Worm (Caenorhabditis elegans): ENCODE results near the gene srbc-29.

The srbc-29 gene

ce11 chrV:3490435-3490834 lies 19.8 kb upstream of the srbc-29 start, which contains the start of gene srbc-36:
srbc-36 (minus strand) TSS chrV:3490535.
- TF ChIP-seq nhr-27 (tag; optimal IDR thresholded peaks at IDR 0.05) (no peak), fkh-3 (tag; optimal IDR thresholded peaks at IDR 0.05) (no peak), ceh-100 (GFP tag; IDR thresholded peaks at IDR 0.05) (no peak), B0019.2 (GFP tag; conservative IDR thresholded peaks at IDR 0.05) (no peak), nhr-120 (GFP tag; IDR thresholded peaks at IDR 0.05) (no peak), T26A5.8 (tag; optimal IDR thresholded peaks at IDR 0.05) (no peak), C17E4.6 (GFP tag; IDR thresholded peaks at IDR 0.05) (no peak), F55B11.4 (tag; optimal IDR thresholded peaks at IDR 0.05; ENCODE audit: borderline replicate concordance, insufficient read depth) (no peak)

ce11 chrV:3486857-3487256 lies 16.2 kb upstream of the srbc-29 start, which contains the start of gene srbc-32:
srbc-32 (minus strand) TSS chrV:3486957.
- TF ChIP-seq mel-28 (tag; optimal IDR thresholded peaks at IDR 0.05; ENCODE audit: borderline replicate concordance) = no peak
- TF ChIP-seq tbp1 (GFP tag; optimal IDR thresholded peaks at IDR 0.05) = no peak
- TF ChIP-seq dpff-1 (tag; optimal IDR thresholded peaks at IDR 0.05) = no peak
- no peak for TF ChIP-seq egl-18 (GFP tag; IDR thresholded peaks at IDR 0.05)
- no peak for TF ChIP-seq F22D6.2 (tag; optimal IDR thresholded peaks at IDR 0.05)
- no peak for TF ChIP-seq rpc-1 (optimal IDR thresholded peaks at IDR 0.05)
- TF ChIP-seq rpc-1 (tag; optimal IDR thresholded peaks at IDR 0.05) = no peak
- TF ChIP-seq ztf-6 (GFP tag; IDR thresholded peaks at IDR 0.05) = no peak
- no peak for TF ChIP-seq Y67H2A.10 (GFP tag; conservative IDR thresholded peaks at IDR 0.05)

ce11 chrV:3484702-3485101 lies 14.0 kb upstream of the srbc-29 start, which contains the start of gene srbc-33:
srbc-33 (minus strand) TSS chrV:3484802.
- no peak for TF ChIP-seq T07F8.4 (tag; optimal IDR thresholded peaks at IDR 0.05)
- TF ChIP-seq let-526 (GFP tag; IDR thresholded peaks at IDR 0.05) = no peak
- no peak for TF ChIP-seq nfya-1 (tag; optimal IDR thresholded peaks at IDR 0.05; ENCODE audit: borderline replicate concordance, insufficient read depth)
- no peak for TF ChIP-seq mxl-1 (tag; optimal IDR thresholded peaks at IDR 0.05)
- TF ChIP-seq hmg-1.2 (GFP tag; IDR thresholded peaks at IDR 0.05) = no peak
- no peak for TF ChIP-seq pha-4 (tag; optimal IDR thresholded peaks at IDR 0.05)
- TF ChIP-seq lsl-1 (GFP tag; optimal IDR thresholded peaks at IDR 0.05) = no peak

ce11 chrV:3482550-3483002 lies 11.9 kb upstream of the srbc-29 start, which contains the start of gene lys-7:
lys-7 (minus strand) TSS chrV:3482600.
- no peak for TF ChIP-seq hlh-12 (tag; optimal IDR thresholded peaks at IDR 0.05)

ce11 chrV:3480346-3480745 lies 9.7 kb upstream of the srbc-29 start, which contains the start of gene srbc-30:
srbc-30 (minus strand) TSS chrV:3480446.
- TF ChIP-seq bed-1 (GFP tag; IDR thresholded peaks at IDR 0.05) (no peak), nfyb-1 (GFP tag; IDR thresholded peaks at IDR 0.05) (no peak), egl-44 (GFP tag; IDR thresholded peaks at IDR 0.05) (no peak), mes-4 (tag; optimal IDR thresholded peaks at IDR 0.05) (no peak), F33H1.4 (GFP tag; IDR thresholded peaks at IDR 0.05) (no peak), ekl-4 (GFP tag; IDR thresholded peaks at IDR 0.05) (no peak), sdz-38 (tag; optimal IDR thresholded peaks at IDR 0.05) (no peak), K12H6.12 (tag; optimal IDR thresholded peaks at IDR 0.05) (no peak), Y56A3A.18 (GFP tag; IDR thresholded peaks at IDR 0.05) (no peak), F10E7.11 (tag; optimal IDR thresholded peaks at IDR 0.05) (no peak), dpl-1 (GFP tag; optimal IDR thresholded peaks at IDR 0.05) (no peak), fkh-3 (tag; optimal IDR thresholded peaks at IDR 0.05) (no peak)

Data from whole organism, young adult.